Fruit fly (Drosophila melanogaster): ENCODE results near the gene CG7376.
A peak's percentile ranks its signal among the peaks of the same experiment; 100 is the strongest.

CG7376 gene

DNA sequence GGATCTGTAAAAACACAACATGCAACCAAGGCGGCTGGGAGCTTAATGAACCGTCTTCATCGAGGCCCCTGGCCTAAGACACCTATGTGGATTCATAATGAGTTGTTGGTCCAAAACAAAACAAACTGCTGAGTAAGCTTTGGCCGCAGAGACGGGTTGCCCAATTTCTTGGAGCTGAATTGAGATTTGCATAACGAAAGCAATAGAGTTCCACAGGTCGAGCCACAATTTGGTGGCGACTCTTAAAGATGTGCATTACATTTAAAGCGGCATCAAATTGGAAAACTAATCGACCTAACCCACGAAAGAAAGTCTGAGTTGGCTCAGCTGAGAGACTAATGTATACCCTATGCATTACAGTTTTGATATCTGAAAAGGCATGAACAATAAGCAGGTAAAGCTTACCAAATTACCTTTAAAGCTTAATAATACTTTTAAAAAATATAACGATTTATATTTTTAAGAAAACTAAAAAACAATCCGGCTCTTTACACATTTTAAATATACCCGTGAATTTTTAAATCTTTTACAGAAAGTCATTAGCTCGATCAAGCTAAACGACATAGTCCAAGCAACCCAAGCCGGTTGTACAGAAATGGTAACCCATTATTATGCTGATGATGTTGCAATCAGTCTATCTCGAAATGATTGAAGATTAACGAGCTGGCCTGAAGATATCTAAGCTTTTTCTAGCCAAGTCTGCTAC, 16.6 kb upstream of the CG7376 start, which contains the start of gene CG13297 (continued):
- 0 out of 2 replicates have a peak, but pooled peaks have one; percentile 14 for TF ChIP-seq ap (GFP tag; IDR thresholded peaks at IDR 0.05)
- TF ChIP-seq chinmo (GFP tag; IDR thresholded peaks at IDR 0.05; ENCODE audit: partially characterized antibody): no peak
- peak; percentile 45 for TF ChIP-seq ind (GFP tag; optimal IDR thresholded peaks at IDR 0.05)
- TF ChIP-seq CG4617 (GFP tag; optimal IDR thresholded peaks at IDR 0.05; ENCODE audit: borderline replicate concordance): no peak
- peak; percentile 42 for TF ChIP-seq az2 (GFP tag; optimal IDR thresholded peaks at IDR 0.05)
- TF ChIP-seq gcm (GFP tag; optimal IDR thresholded peaks at IDR 0.05): peak; percentile 32
- TF ChIP-seq Sox100B (GFP tag; optimal IDR thresholded peaks at IDR 0.05): peak; percentile 84
- TF ChIP-seq CG32532 (GFP tag; IDR thresholded peaks at IDR 0.05): no peak
- TF ChIP-seq pzg (GFP tag; optimal IDR thresholded peaks at IDR 0.05): no peak
- peak; percentile 41 for TF ChIP-seq CG4424 (GFP tag; optimal IDR thresholded peaks at IDR 0.05)
- no peak for TF ChIP-seq CG1529 (GFP tag; optimal IDR thresholded peaks at IDR 0.05)
- no peak for TF ChIP-seq ro (GFP tag; IDR thresholded peaks at IDR 0.05)
- no peak for TF ChIP-seq CG10321 (GFP tag; IDR thresholded peaks at IDR 0.05)
- TF ChIP-seq lab (GFP tag; optimal IDR thresholded peaks at IDR 0.05): peak; percentile 26
- TF ChIP-seq CG10654 (GFP tag; optimal IDR thresholded peaks at IDR 0.05): peak; percentile 19
- no peak for TF ChIP-seq HHEX (GFP tag; optimal IDR thresholded peaks at IDR 0.05)
- no peak; the same call in 1 of the 2 replicates for TF ChIP-seq Rx (GFP tag; IDR thresholded peaks at IDR 0.05)
- TF ChIP-seq CG8359 (GFP tag; optimal IDR thresholded peaks at IDR 0.05; ENCODE audit: borderline replicate concordance): no peak
- no peak for TF ChIP-seq NC2α (GFP tag; optimal IDR thresholded peaks at IDR 0.05)
- no peak for TF ChIP-seq vnd (GFP tag; IDR thresholded peaks at IDR 0.05; ENCODE audit: partially characterized antibody)
- TF ChIP-seq vvl (GFP tag; IDR thresholded peaks at IDR 0.05): peak; percentile 66
- TF ChIP-seq ssp (GFP tag; IDR thresholded peaks at IDR 0.05): no peak; the same call in 1 of the 2 replicates
- no peak for TF ChIP-seq kni (GFP tag; optimal IDR thresholded peaks at IDR 0.05)
- peak; percentile 53; the same call in 1 of the 2 replicates for TF ChIP-seq stc (GFP tag; IDR thresholded peaks at IDR 0.05)
- peak; percentile 48; the same call in 2 of the 3 replicates for TF ChIP-seq Aef1 (GFP tag; IDR thresholded peaks at IDR 0.05)
- TF ChIP-seq CG13123 (GFP tag; optimal IDR thresholded peaks at IDR 0.05): no peak
- TF ChIP-seq bab2 (GFP tag; optimal IDR thresholded peaks at IDR 0.05): no peak
- no peak for TF ChIP-seq CG4360 (GFP tag; IDR thresholded peaks at IDR 0.05)
- peak; percentile 70 for TF ChIP-seq row (GFP tag; IDR thresholded peaks at IDR 0.05)
- no peak for TF ChIP-seq vfl (GFP tag; optimal IDR thresholded peaks at IDR 0.05)
- TF ChIP-seq CG11504 (tag; optimal IDR thresholded peaks at IDR 0.05): peak; percentile 86
- no peak for TF ChIP-seq CG15073 (GFP tag; optimal IDR thresholded peaks at IDR 0.05)
- TF ChIP-seq tup (GFP tag; optimal IDR thresholded peaks at IDR 0.05): no peak
- TF ChIP-seq tap (tag; optimal IDR thresholded peaks at IDR 0.05): peak; percentile 49
- no peak for TF ChIP-seq NFAT (GFP tag; IDR thresholded peaks at IDR 0.05)
- TF ChIP-seq Six4 (GFP tag; optimal IDR thresholded peaks at IDR 0.05): no peak
- peak; percentile 21 for TF ChIP-seq ewg (GFP tag; optimal IDR thresholded peaks at IDR 0.05)
- TF ChIP-seq cad (GFP tag; optimal IDR thresholded peaks at IDR 0.05): no peak
- TF ChIP-seq D (optimal IDR thresholded peaks at IDR 0.05): no peak
- peak; percentile 57 for TF ChIP-seq D (GFP tag; optimal IDR thresholded peaks at IDR 0.05)
- peak; percentile 38 for TF ChIP-seq Fer1 (GFP tag; optimal IDR thresholded peaks at IDR 0.05)
- no peak for TF ChIP-seq Hand (GFP tag; optimal IDR thresholded peaks at IDR 0.05)
- no peak for TF ChIP-seq CG15011 (GFP tag; optimal IDR thresholded peaks at IDR 0.05)
- TF ChIP-seq CG2129 (GFP tag; IDR thresholded peaks at IDR 0.05; ENCODE audit: partially characterized antibody): no peak
- no peak for TF ChIP-seq CG18619 (GFP tag; optimal IDR thresholded peaks at IDR 0.05)
- peak; percentile 86 for TF ChIP-seq pros (GFP tag; optimal IDR thresholded peaks at IDR 0.05)
- no peak for TF ChIP-seq CkIIα-i1 (GFP tag; IDR thresholded peaks at IDR 0.05)
- TF ChIP-seq CG3163 (GFP tag; optimal IDR thresholded peaks at IDR 0.05): no peak
- TF ChIP-seq CG17829 (tag; optimal IDR thresholded peaks at IDR 0.05): peak; percentile 61
- TF ChIP-seq Hr39 (optimal IDR thresholded peaks at IDR 0.05): no peak
